Fruit fly (Drosophila melanogaster): ENCODE results near the gene CG15399.

CG15399 gene

dm6 chr2L:2751904-2752459 lies 19.6 kb downstream of the CG15399 start, which contains the start of gene Bacc (continued):
- TF ChIP-seq gcm (GFP tag; optimal IDR thresholded peaks at IDR 0.05) = peak; percentile 65
- TF ChIP-seq scrt (GFP tag; optimal IDR thresholded peaks at IDR 0.05) = peak; percentile 84
- TF ChIP-seq so (GFP tag; IDR thresholded peaks at IDR 0.05) = no peak
- TF ChIP-seq CG16815 (GFP tag; optimal IDR thresholded peaks at IDR 0.05) = peak; percentile 84
- TF ChIP-seq CG31441 (GFP tag; IDR thresholded peaks at IDR 0.05) = no peak
- TF ChIP-seq CG32772 (GFP tag; IDR thresholded peaks at IDR 0.05) = no peak
- TF ChIP-seq CG4360 (GFP tag; IDR thresholded peaks at IDR 0.05) = no peak
- peak; percentile 43 for TF ChIP-seq CG15696 (tag; optimal IDR thresholded peaks at IDR 0.05)
- TF ChIP-seq Nf-YC (tag; optimal IDR thresholded peaks at IDR 0.05) = peak; percentile 64
- peak; percentile 95 for TF ChIP-seq CG10147 (GFP tag; optimal IDR thresholded peaks at IDR 0.05)
- peak; percentile 75 for TF ChIP-seq Chrac-16 (GFP tag; optimal IDR thresholded peaks at IDR 0.05)
- peak; percentile 74 for TF ChIP-seq tap (tag; optimal IDR thresholded peaks at IDR 0.05)
- TF ChIP-seq chm (GFP tag; IDR thresholded peaks at IDR 0.05) = no peak
- TF ChIP-seq CG18764 (GFP tag; optimal IDR thresholded peaks at IDR 0.05) = peak; percentile 78
- peak; percentile 76 for TF ChIP-seq CG15601 (tag; optimal IDR thresholded peaks at IDR 0.05)
- peak; percentile 80 for TF ChIP-seq pfk (GFP tag; optimal IDR thresholded peaks at IDR 0.05)
- TF ChIP-seq Awh (GFP tag; IDR thresholded peaks at IDR 0.05) = no peak
- TF ChIP-seq CkIIα-i1 (GFP tag; IDR thresholded peaks at IDR 0.05) = no peak
- no peak for TF ChIP-seq CG14667 (GFP tag; IDR thresholded peaks at IDR 0.05)
- peak; percentile 79 for TF ChIP-seq CG6683 (GFP tag; optimal IDR thresholded peaks at IDR 0.05)
- TF ChIP-seq CG8388 (GFP tag; optimal IDR thresholded peaks at IDR 0.05) = peak; percentile 77
- TF ChIP-seq sna (GFP tag; IDR thresholded peaks at IDR 0.05; ENCODE audit: partially characterized antibody) = no peak
- TF ChIP-seq otp (GFP tag; IDR thresholded peaks at IDR 0.05) = no peak
- TF ChIP-seq CG3995 (GFP tag; optimal IDR thresholded peaks at IDR 0.05) = peak; percentile 73
- TF ChIP-seq odd (GFP tag; optimal IDR thresholded peaks at IDR 0.05) = peak; percentile 82
- no peak for TF ChIP-seq Poxn (GFP tag; IDR thresholded peaks at IDR 0.05)
- TF ChIP-seq CG18011 (GFP tag; optimal IDR thresholded peaks at IDR 0.05) = peak; percentile 80
- peak; percentile 34 for TF ChIP-seq p53 (GFP tag; optimal IDR thresholded peaks at IDR 0.05)
- peak; percentile 91 for TF ChIP-seq CG13775 (GFP tag; optimal IDR thresholded peaks at IDR 0.05)
- TF ChIP-seq CG10321 (GFP tag; IDR thresholded peaks at IDR 0.05) = no peak
- TF ChIP-seq CG9932 (GFP tag; IDR thresholded peaks at IDR 0.05) = no peak
- peak; percentile 72 for TF ChIP-seq CG1647 (GFP tag; optimal IDR thresholded peaks at IDR 0.05)
- no peak for TF ChIP-seq pzg (GFP tag; optimal IDR thresholded peaks at IDR 0.05)
- peak; percentile 64 for TF ChIP-seq CG1603 (tag; optimal IDR thresholded peaks at IDR 0.05)
- no peak for TF ChIP-seq vnd (GFP tag; IDR thresholded peaks at IDR 0.05; ENCODE audit: partially characterized antibody)
- no peak for TF ChIP-seq Sry-β (GFP tag; optimal IDR thresholded peaks at IDR 0.05)
- peak; percentile 38; the same call in 2 of the 3 replicates for TF ChIP-seq croc (GFP tag; conservative IDR thresholded peaks at IDR 0.05)
- TF ChIP-seq tna (GFP tag; IDR thresholded peaks at IDR 0.05; ENCODE audit: partially characterized antibody) = no peak
- TF ChIP-seq gsb (GFP tag; IDR thresholded peaks at IDR 0.05) = no peak
- TF ChIP-seq Camta (GFP tag; optimal IDR thresholded peaks at IDR 0.05) = peak; percentile 86
- TF ChIP-seq fd64A (GFP tag; optimal IDR thresholded peaks at IDR 0.05) = no peak
- TF ChIP-seq E2f2 (GFP tag; IDR thresholded peaks at IDR 0.05) = no peak
- peak; percentile 62 for TF ChIP-seq HmgZ (tag; optimal IDR thresholded peaks at IDR 0.05)
- TF ChIP-seq eyg (GFP tag; optimal IDR thresholded peaks at IDR 0.05) = peak; percentile 82
- peak; percentile 91 for TF ChIP-seq CG9727 (GFP tag; optimal IDR thresholded peaks at IDR 0.05)
- peak; percentile 81 for TF ChIP-seq fd96Cb (tag; optimal IDR thresholded peaks at IDR 0.05)
- TF ChIP-seq Bdp1 (GFP tag; optimal IDR thresholded peaks at IDR 0.05) = peak; percentile 69
- TF ChIP-seq ro (GFP tag; IDR thresholded peaks at IDR 0.05) = no peak
- TF ChIP-seq CG4282 (GFP tag; optimal IDR thresholded peaks at IDR 0.05) = no peak
- TF ChIP-seq CG2199 (GFP tag; IDR thresholded peaks at IDR 0.05) = no peak
- TF ChIP-seq CG17612 (GFP tag; IDR thresholded peaks at IDR 0.05) = no peak

Measured in whole organism, embryonic.